Fruit fly (Drosophila melanogaster) S2 (cell line): ENCODE data around the gene CG16865.

Experiments
- CG8478 ChIP-seq: fragments of >200 bp; optimal IDR thresholded peaks from 2 replicates; lab custom pipeline; 2018
- CTCF ChIP-seq, 2 experiments: fragments of >200 bp; optimal IDR thresholded peaks; 2 replicates each; lab custom pipeline; 2018

- TF ChIP-seq CG8478 (lab: Kevin White, UChicago): no peak
- TF ChIP-seq CTCF (optimal IDR thresholded peaks at IDR 0.05; lab: Kevin White, UChicago): no peak
Measured at dm6 chr2L:13847625-13848024, 36.3 kb downstream of the CG16865 start, which contains the start of gene CG7953.
